Fruit fly (Drosophila melanogaster): ENCODE results near the gene Ythdc1.

DNA sequence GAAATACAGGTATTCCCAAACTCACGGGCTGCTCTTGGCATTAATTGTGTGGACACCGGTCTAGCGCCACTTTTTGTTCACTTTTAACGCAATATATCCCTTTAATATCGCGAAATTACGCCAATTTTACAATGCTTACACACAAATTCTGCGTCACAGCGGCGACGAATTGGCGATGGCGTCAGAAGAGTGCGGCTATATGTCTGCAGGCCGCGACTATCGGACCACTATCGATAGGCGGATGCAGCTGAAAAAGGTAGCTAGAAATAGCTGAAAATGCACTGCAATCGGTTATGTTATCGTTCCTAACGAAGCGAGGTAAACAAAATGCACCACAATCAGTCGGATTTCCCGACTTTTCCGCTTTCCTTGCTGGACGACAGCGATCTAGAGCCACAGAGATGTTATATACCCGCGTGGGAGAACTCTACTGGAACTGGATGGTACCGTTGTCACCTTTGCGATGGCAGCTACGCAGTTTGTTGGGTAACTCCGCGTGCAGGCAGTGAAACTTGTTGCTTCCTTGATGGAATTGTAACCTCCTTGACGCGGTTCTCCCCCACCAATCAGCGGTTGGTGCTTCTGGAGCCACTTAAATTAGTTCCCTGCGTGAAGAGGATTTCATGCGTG, at the start of gene Ythdc1, which contains the start of gene CG12010:
- TF ChIP-seq CG12768 (GFP tag; optimal IDR thresholded peaks at IDR 0.05) (no peak), ovo (GFP tag; optimal IDR thresholded peaks at IDR 0.05) (no peak), kay (GFP tag; ENCODE audit: borderline replicate concordance) (no peak)

All from whole organism, adult.